Worm (Caenorhabditis elegans) whole organism, L3 larva: ENCODE data around the gene R74.8.

ENCODE experiments used
- ama-1 ChIP-seq: fragments of 150-350 bp; optimal IDR thresholded peaks from 2 replicates; lab custom pipeline; 2018
- ceh-82 ChIP-seq: fragments of 150-350 bp; optimal IDR thresholded peaks from 2 replicates; lab custom pipeline; 2014; ENCODE audit warnings: missing biosample characterization, missing genetic modification characterization
- ceh-9 ChIP-seq: sonication (generic microtip); optimal IDR thresholded peaks from 2 replicates; lab custom pipeline; 2018; ENCODE audit warnings: missing biosample characterization, missing genetic modification characterization
- fkh-10 ChIP-seq: sonication (generic microtip); optimal IDR thresholded peaks from 2 replicates; lab custom pipeline; 2017; ENCODE audit warnings: missing biosample characterization, missing genetic modification reagents, missing genetic modification characterization
- fos-1 ChIP-seq: fragments of 150-350 bp; optimal IDR thresholded peaks from 2 replicates; lab custom pipeline; 2014; ENCODE audit warnings: missing biosample characterization, missing genetic modification characterization
- hmg-11 ChIP-seq: sonication (generic microtip); optimal IDR thresholded peaks from 2 replicates; lab custom pipeline; 2016; ENCODE audit warnings: missing genetic modification characterization, missing compliant biosample characterization
- nhr-11 ChIP-seq: fragments of 150-350 bp; optimal IDR thresholded peaks from 2 replicates; lab custom pipeline; 2014; ENCODE audit warnings: missing biosample characterization, missing genetic modification characterization
- nhr-67 ChIP-seq: fragments of 150-350 bp; optimal IDR thresholded peaks from 2 replicates; lab custom pipeline; 2014; ENCODE audit warnings: missing biosample characterization, missing genetic modification characterization
- skn-1 ChIP-seq: fragments of 150-350 bp; optimal IDR thresholded peaks from 2 replicates; lab custom pipeline; 2014; ENCODE audit warnings: missing biosample characterization, missing genetic modification characterization
- snpc-4 ChIP-seq: fragments of 150-350 bp; optimal IDR thresholded peaks from 2 replicates; lab custom pipeline; 2014; ENCODE audit warnings: missing biosample characterization, missing genetic modification characterization
- tbx-2 ChIP-seq: sonication (generic microtip); optimal IDR thresholded peaks from 2 replicates; lab custom pipeline; 2016; ENCODE audit warnings: mild to moderate bottlenecking, missing genetic modification characterization, missing compliant biosample characterization
- unc-62 ChIP-seq: fragments of 150-350 bp; sonication (generic microtip); optimal IDR thresholded peaks from 4 replicates; lab custom pipeline; 2014; ENCODE audit warnings: missing biosample characterization, missing genetic modification reagents, missing genetic modification characterization
- zag-1 ChIP-seq: fragments of 150-350 bp; optimal IDR thresholded peaks from 2 replicates; lab custom pipeline; 2014; ENCODE audit warnings: missing biosample characterization, missing genetic modification characterization

DNA sequence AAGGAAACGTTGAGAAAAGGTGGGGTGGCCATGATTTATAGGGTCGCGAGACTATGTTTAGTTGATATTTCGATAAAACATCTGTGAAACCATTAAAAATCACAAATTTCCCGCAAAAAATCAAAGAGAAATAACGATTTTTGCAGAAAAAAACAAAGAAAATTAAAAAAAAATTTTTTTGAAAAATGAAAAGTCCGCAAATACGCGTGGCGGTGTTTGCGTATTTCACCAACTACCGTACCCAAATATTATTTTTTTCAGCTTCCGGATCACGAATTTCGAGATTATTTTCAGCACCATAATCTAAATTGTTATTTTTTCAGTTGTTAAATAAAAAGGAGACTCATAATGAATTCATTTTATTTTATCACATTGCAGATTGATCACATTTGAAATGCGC is 24.0 kb downstream of the R74.8 start:
- no peak for TF ChIP-seq ama-1 (lab: Kevin White, UChicago)
- TF ChIP-seq fkh-10 (GFP tag; lab: Kevin White, UChicago): no peak
- no peak for TF ChIP-seq snpc-4 (tag; lab: Kevin White, UChicago)
- TF ChIP-seq nhr-67: no peak
- no peak for TF ChIP-seq nhr-11 (tag; lab: Kevin White, UChicago)
- TF ChIP-seq hmg-11 (tag; lab: Kevin White, UChicago): no peak
- no peak for TF ChIP-seq ceh-9 (tag; lab: Kevin White, UChicago)
- no peak for TF ChIP-seq ceh-82 (tag; lab: Kevin White, UChicago)
- TF ChIP-seq unc-62 (GFP tag; lab: Kevin White, UChicago): no peak
- TF ChIP-seq tbx-2 (tag; lab: Kevin White, UChicago): no peak
- TF ChIP-seq zag-1 (tag; lab: Kevin White, UChicago): no peak
- no peak for TF ChIP-seq fos-1 (tag; lab: Kevin White, UChicago)
- TF ChIP-seq skn-1 (tag; lab: Kevin White, UChicago): no peak
